Fruit fly (Drosophila melanogaster): Measurements from ENCODE around the gene E2f1.

dm6 chr3R:21662501-21663007 is 1.9 kb upstream of the E2f1 start, which contains the start of gene Archease:
- TF ChIP-seq psq (optimal IDR thresholded peaks at IDR 0.05) (no peak), h (optimal IDR thresholded peaks at IDR 0.05) (no peak)
